Fruit fly (Drosophila melanogaster) whole organism, embryonic: ENCODE results near the gene Cep290.

ENCODE experiments used
- B-H1 ChIP-seq: fragments of 200-800 bp; sonication (Bioruptor generic); IDR thresholded peaks from 3 replicates; pipeline ENCODE4 v1.3.6; 2022; ENCODE audit warnings: missing biosample characterization, missing genetic modification characterization
- CG12104 ChIP-seq: fragments of 200-800 bp; sonication (Bioruptor generic); optimal IDR thresholded peaks from 3 replicates; lab custom pipeline; 2016; ENCODE audit warnings: missing biosample characterization, missing genetic modification characterization
- CG12155 ChIP-seq: fragments of 200-800 bp; sonication (Bioruptor generic); optimal IDR thresholded peaks from 3 replicates; lab custom pipeline; 2016; ENCODE audit warnings: missing biosample characterization, missing genetic modification characterization
- CG1233 ChIP-seq: fragments of 200-800 bp; sonication (Bioruptor generic); optimal IDR thresholded peaks from 4 replicates; lab custom pipeline; 2018; ENCODE audit warnings: missing biosample characterization, mild to moderate bottlenecking, missing genetic modification characterization
- CG13624 ChIP-seq: fragments of 200-800 bp; sonication (Bioruptor generic); optimal IDR thresholded peaks from 2 replicates; lab custom pipeline; 2016; ENCODE audit warnings: missing biosample characterization, missing genetic modification characterization
- CG15601 ChIP-seq: fragments of 200-800 bp; sonication (Bioruptor generic); optimal IDR thresholded peaks from 3 replicates; lab custom pipeline; 2019; ENCODE audit warnings: missing biosample characterization, mild to moderate bottlenecking, missing genetic modification characterization, moderate library complexity
- CG15696 ChIP-seq: fragments of 200-800 bp; sonication (Bioruptor generic); optimal IDR thresholded peaks from 2 replicates; lab custom pipeline; 2019; ENCODE audit warnings: missing biosample characterization, mild to moderate bottlenecking, missing genetic modification characterization, moderate library complexity
- CG1603 ChIP-seq: fragments of 200-800 bp; sonication (Bioruptor generic); optimal IDR thresholded peaks from 2 replicates; lab custom pipeline; 2019; ENCODE audit warnings: missing biosample characterization, mild to moderate bottlenecking, missing genetic modification characterization, moderate library complexity
- CG16813 ChIP-seq: fragments of 200-800 bp; sonication (Bioruptor generic); IDR thresholded peaks from 3 replicates; pipeline ENCODE4 v1.3.6; 2022; ENCODE audit warnings: missing biosample characterization, missing genetic modification characterization; ENCODE audit not compliant: partially characterized antibody
- CG2875 ChIP-seq: fragments of 200-800 bp; sonication (Bioruptor generic); optimal IDR thresholded peaks from 2 replicates; lab custom pipeline; 2017; ENCODE audit warnings: missing biosample characterization, mild to moderate bottlenecking, missing genetic modification characterization, missing genetic modification reagents
- CG2889 ChIP-seq: fragments of 200-800 bp; sonication (Bioruptor generic); IDR thresholded peaks from 3 replicates; pipeline ENCODE4 v1.3.6; 2022; ENCODE audit warnings: missing biosample characterization, missing genetic modification characterization
- CG30431 ChIP-seq: fragments of 200-800 bp; sonication (Bioruptor generic); optimal IDR thresholded peaks from 2 replicates; lab custom pipeline; 2017; ENCODE audit warnings: missing biosample characterization, missing genetic modification characterization
- CG3065 ChIP-seq: fragments of 200-800 bp; sonication (Bioruptor generic); optimal IDR thresholded peaks from 2 replicates; lab custom pipeline; 2016; ENCODE audit warnings: missing biosample characterization, missing genetic modification characterization
- CG32532 ChIP-seq: fragments of 200-800 bp; sonication (Bioruptor generic); IDR thresholded peaks from 2 replicates; pipeline ENCODE4 v1.3.6; 2022; ENCODE audit warnings: missing biosample characterization, missing genetic modification characterization
- CG3838 ChIP-seq: fragments of 200-800 bp; sonication (Bioruptor generic); optimal IDR thresholded peaks from 3 replicates; lab custom pipeline; 2016; ENCODE audit warnings: missing biosample characterization, missing genetic modification characterization
- CG4282 ChIP-seq: fragments of 200-800 bp; sonication (Bioruptor generic); optimal IDR thresholded peaks from 2 replicates; lab custom pipeline; 2016; ENCODE audit warnings: missing biosample characterization, missing genetic modification characterization
- CG4617 ChIP-seq: fragments of 200-800 bp; sonication (Bioruptor generic); optimal IDR thresholded peaks from 3 replicates; lab custom pipeline; 2016; ENCODE audit warnings: missing biosample characterization, missing genetic modification characterization, borderline replicate concordance
- CG4707 ChIP-seq: fragments of 200-800 bp; sonication (Bioruptor generic); optimal IDR thresholded peaks from 2 replicates; lab custom pipeline; 2018; ENCODE audit warnings: missing biosample characterization, mild to moderate bottlenecking, missing genetic modification characterization, moderate library complexity
- CG8089 ChIP-seq: fragments of 200-800 bp; sonication (Bioruptor generic); optimal IDR thresholded peaks from 3 replicates; lab custom pipeline; 2016; ENCODE audit warnings: missing biosample characterization, missing genetic modification characterization
- CG8281 ChIP-seq: fragments of 200-800 bp; sonication (Bioruptor generic); optimal IDR thresholded peaks from 2 replicates; lab custom pipeline; 2018; ENCODE audit warnings: missing biosample characterization, mild to moderate bottlenecking, missing genetic modification characterization, moderate library complexity
- CG8388 ChIP-seq: fragments of 200-800 bp; sonication (Bioruptor generic); optimal IDR thresholded peaks from 2 replicates; lab custom pipeline; 2019; ENCODE audit warnings: missing biosample characterization, mild to moderate bottlenecking, missing genetic modification characterization, moderate library complexity
- D ChIP-seq, 2 experiments: fragments of 200-800 bp in 1 of 2; fragments of >200 bp in 1 of 2; sonication (Bioruptor generic) in 1 of 2; optimal IDR thresholded peaks; 2 replicates in 1 of 2; 3 replicates in 1 of 2; lab custom pipeline; 2017; ENCODE audit warnings: mild to moderate bottlenecking in 1 of 2, missing biosample characterization in 1 of 2, missing genetic modification characterization in 1 of 2, missing genetic modification reagents in 1 of 2
- Eip74EF ChIP-seq, 2 experiments: fragments of 200-800 bp in 1 of 2; fragments of >200 bp in 1 of 2; sonication (Bioruptor generic) in 1 of 2; optimal IDR thresholded peaks; 2 replicates each; lab custom pipeline; 2017 to 2019; ENCODE audit warnings: missing biosample characterization in 2 of 2, missing genetic modification characterization in 2 of 2, mild to moderate bottlenecking in 1 of 2, moderate library complexity in 1 of 2
- HmgD ChIP-seq: fragments of 200-800 bp; sonication (Bioruptor generic); optimal IDR thresholded peaks from 3 replicates; lab custom pipeline; 2016; ENCODE audit warnings: missing biosample characterization, missing genetic modification characterization
- Hmx ChIP-seq: fragments of 200-800 bp; sonication (Bioruptor generic); optimal IDR thresholded peaks from 2 replicates; lab custom pipeline; 2016; ENCODE audit warnings: missing biosample characterization, missing genetic modification characterization
- Hr39 ChIP-seq: fragments of >200 bp; optimal IDR thresholded peaks from 2 replicates; lab custom pipeline; 2017
- Kr ChIP-seq: fragments of 200-800 bp; sonication (Bioruptor generic); optimal IDR thresholded peaks from 2 replicates; lab custom pipeline; 2017; ENCODE audit warnings: missing biosample characterization, mild to moderate bottlenecking, missing genetic modification characterization
- MBD-R2 ChIP-seq: fragments of 200-800 bp; sonication (Bioruptor generic); IDR thresholded peaks from 2 replicates; pipeline ENCODE4 v1.3.6; 2022; ENCODE audit warnings: missing biosample characterization, missing genetic modification characterization
- Nf-YC ChIP-seq: fragments of 200-800 bp; optimal IDR thresholded peaks from 3 replicates; lab custom pipeline; 2019; ENCODE audit warnings: missing biosample characterization, mild to moderate bottlenecking, missing genetic modification characterization, moderate library complexity
- Xrp1 ChIP-seq: fragments of 200-800 bp; sonication (Bioruptor generic); IDR thresholded peaks from 2 replicates; pipeline ENCODE4 v1.3.6; 2022; ENCODE audit warnings: missing biosample characterization, missing genetic modification characterization
- YL-1 ChIP-seq: fragments of 200-800 bp; sonication (Bioruptor generic); optimal IDR thresholded peaks from 3 replicates; lab custom pipeline; 2017; ENCODE audit warnings: missing biosample characterization, mild to moderate bottlenecking, missing genetic modification characterization
- ap ChIP-seq: fragments of 200-800 bp; sonication (Bioruptor generic); IDR thresholded peaks from 2 replicates; pipeline ENCODE4 v1.3.6; 2022; ENCODE audit warnings: missing biosample characterization, missing genetic modification characterization
- ato ChIP-seq: fragments of 200-800 bp; sonication (Bioruptor generic); IDR thresholded peaks from 2 replicates; pipeline ENCODE4 v1.3.6; 2022; ENCODE audit warnings: missing biosample characterization, missing genetic modification characterization; ENCODE audit not compliant: partially characterized antibody
- chm ChIP-seq: fragments of 200-800 bp; sonication (Bioruptor generic); IDR thresholded peaks from 2 replicates; pipeline ENCODE4 v1.3.6; 2022; ENCODE audit warnings: missing biosample characterization, missing genetic modification characterization
- da ChIP-seq: fragments of 200-800 bp; sonication (Bioruptor generic); optimal IDR thresholded peaks from 2 replicates; lab custom pipeline; 2016; ENCODE audit warnings: missing biosample characterization, missing genetic modification characterization
- dmrt99B ChIP-seq: fragments of 200-800 bp; sonication (Bioruptor generic); optimal IDR thresholded peaks from 2 replicates; lab custom pipeline; 2018; ENCODE audit warnings: missing biosample characterization, mild to moderate bottlenecking, missing genetic modification characterization, moderate library complexity
- dysf ChIP-seq: fragments of 200-800 bp; sonication (Bioruptor generic); IDR thresholded peaks from 3 replicates; pipeline ENCODE4 v1.3.6; 2022; ENCODE audit warnings: missing biosample characterization, missing genetic modification characterization
- esg ChIP-seq: fragments of 200-800 bp; sonication (Bioruptor generic); conservative IDR thresholded peaks from 2 replicates; pipeline ENCODE4 v1.3.6; 2022; ENCODE audit warnings: missing biosample characterization, missing genetic modification characterization
- jigr1 ChIP-seq: fragments of 200-800 bp; sonication (Bioruptor generic); IDR thresholded peaks from 3 replicates; pipeline ENCODE4 v1.3.6; 2022; ENCODE audit warnings: missing biosample characterization, missing genetic modification characterization
- kay ChIP-seq: fragments of 200-800 bp; sonication (Bioruptor generic); optimal IDR thresholded peaks from 2 replicates; lab custom pipeline; 2016; ENCODE audit warnings: missing biosample characterization, missing genetic modification characterization
- pan ChIP-seq, 4 experiments: fragments of >200 bp in 3 of 4; fragments of 200-800 bp in 1 of 4; sonication (Bioruptor generic) in 1 of 4; optimal IDR thresholded peaks in 3 of 4; IDR thresholded peaks in 1 of 4; 2 replicates each; pipeline versions ENCODE4 v1.3.6 to Lab custom; 2017 to 2022; ENCODE audit warnings: missing biosample characterization in 2 of 4, missing genetic modification characterization in 2 of 4, mixed read lengths in 1 of 4
- phol ChIP-seq: fragments of 200-800 bp; sonication (Bioruptor generic); optimal IDR thresholded peaks from 3 replicates; lab custom pipeline; 2018; ENCODE audit warnings: missing biosample characterization, mild to moderate bottlenecking, missing genetic modification characterization, moderate library complexity
- pum ChIP-seq: fragments of 200-800 bp; sonication (Bioruptor generic); optimal IDR thresholded peaks from 2 replicates; lab custom pipeline; 2016; ENCODE audit warnings: missing biosample characterization, missing genetic modification characterization
- schlank ChIP-seq: fragments of 200-800 bp; sonication (Bioruptor generic); optimal IDR thresholded peaks from 2 replicates; lab custom pipeline; 2018; ENCODE audit warnings: missing biosample characterization, mild to moderate bottlenecking, missing genetic modification characterization
- scrt ChIP-seq: fragments of 200-800 bp; sonication (Bioruptor generic); optimal IDR thresholded peaks from 2 replicates; lab custom pipeline; 2018; ENCODE audit warnings: missing biosample characterization, mild to moderate bottlenecking, missing genetic modification characterization, moderate library complexity
- sim ChIP-seq: fragments of 200-800 bp; sonication (Bioruptor generic); IDR thresholded peaks from 2 replicates; pipeline ENCODE4 v1.3.6; 2022; ENCODE audit warnings: missing biosample characterization, missing genetic modification characterization
- ttk ChIP-seq: fragments of 200-800 bp; sonication (Bioruptor generic); IDR thresholded peaks from 2 replicates; pipeline ENCODE4 v2.1.2; 2022; ENCODE audit warnings: missing biosample characterization, missing genetic modification characterization
- unc-4 ChIP-seq: fragments of 200-800 bp; sonication (Bioruptor generic); IDR thresholded peaks from 2 replicates; pipeline ENCODE4 v1.3.6; 2022; ENCODE audit warnings: missing biosample characterization, missing genetic modification characterization; ENCODE audit not compliant: partially characterized antibody
- usp ChIP-seq: fragments of >200 bp; optimal IDR thresholded peaks from 2 replicates; lab custom pipeline; 2017; ENCODE audit warnings: missing biosample characterization, missing genetic modification characterization

Gene Cep290

dm6 chr3L:805642-806218, 38.0 kb upstream of the Cep290 start (continued):
- peak; percentile 6 for TF ChIP-seq CG12104 (GFP tag; lab: Kevin White, UChicago)
- no peak for TF ChIP-seq CG4617 (GFP tag; lab: Kevin White, UChicago)
- peak; percentile 37 for TF ChIP-seq scrt
- peak; percentile 17 for TF ChIP-seq CG13624
- TF ChIP-seq CG2875, result peak; percentile 45
- TF ChIP-seq Hr39 (lab: Kevin White, UChicago), result no peak
- no peak for TF ChIP-seq Hmx (GFP tag; lab: Kevin White, UChicago)
- TF ChIP-seq sim (GFP tag; lab: Robert Waterston, UW), result no peak
- TF ChIP-seq unc-4, result no peak
- TF ChIP-seq jigr1 (GFP tag; lab: Robert Waterston, UW), result no peak
- no peak for TF ChIP-seq D (optimal IDR thresholded peaks at IDR 0.05; lab: Kevin White, UChicago)
- TF ChIP-seq D (GFP tag; optimal IDR thresholded peaks at IDR 0.05; lab: Kevin White, UChicago), result peak; percentile 33
- no peak for TF ChIP-seq YL-1
- TF ChIP-seq CG8281 (tag; lab: Kevin White, UChicago), result peak; percentile 33
- peak; percentile 42; the same call in 1 of the 2 replicates for TF ChIP-seq ap (GFP tag; lab: Robert Waterston, UW)
- no peak for TF ChIP-seq CG15601 (tag; lab: Kevin White, UChicago)
- peak; percentile 46; the same call in 2 of the 3 replicates for TF ChIP-seq dysf (GFP tag; lab: Robert Waterston, UW)
- peak; percentile 56 for TF ChIP-seq CG1233 (GFP tag; lab: Kevin White, UChicago)
- no peak for TF ChIP-seq CG2889 (GFP tag; lab: Robert Waterston, UW)
- TF ChIP-seq kay (GFP tag; lab: Kevin White, UChicago), result no peak
- TF ChIP-seq CG30431 (GFP tag; lab: Kevin White, UChicago), result no peak
- peak; percentile 75 for TF ChIP-seq Xrp1 (GFP tag; lab: Robert Waterston, UW)
- peak; percentile 74 for TF ChIP-seq CG1603 (tag; lab: Kevin White, UChicago)
- peak; percentile 23; the same call in 1 of the 2 replicates for TF ChIP-seq CG32532 (GFP tag; lab: Robert Waterston, UW)
- peak; percentile 36; the same call in 1 of the 2 replicates for TF ChIP-seq esg
- TF ChIP-seq CG4707 (GFP tag; lab: Kevin White, UChicago), result no peak
- no peak for TF ChIP-seq CG3838 (GFP tag; lab: Kevin White, UChicago)
- TF ChIP-seq Kr (GFP tag; lab: Kevin White, UChicago), result peak; percentile 8
- TF ChIP-seq CG15696 (tag; lab: Kevin White, UChicago), result no peak
- TF ChIP-seq pan (optimal IDR thresholded peaks at IDR 0.05; lab: Kevin White, UChicago), result no peak
- TF ChIP-seq pan (GFP tag; optimal IDR thresholded peaks at IDR 0.05 in 1 of 2, IDR thresholded peaks at IDR 0.05 in 1 of 2), result peak in 1 of 2 experiments; percentile 54
- TF ChIP-seq MBD-R2 (GFP tag; lab: Robert Waterston, UW), result peak; percentile 14; the same call in 1 of the 2 replicates
- no peak for TF ChIP-seq Nf-YC (tag; lab: Kevin White, UChicago)
- TF ChIP-seq chm (GFP tag; lab: Robert Waterston, UW), result 0 out of 2 replicates have a peak, but pooled peaks have one; percentile 26
- TF ChIP-seq ttk (GFP tag; lab: Robert Waterston, UW), result peak; percentile 42; the same call in 1 of the 2 replicates
- peak; percentile 77 for TF ChIP-seq dmrt99B (tag; lab: Kevin White, UChicago)
- no peak for TF ChIP-seq usp (GFP tag; lab: Kevin White, UChicago)
- TF ChIP-seq Eip74EF (GFP tag; optimal IDR thresholded peaks at IDR 0.05; lab: Kevin White, UChicago), result peak in 1 of 2 experiments; percentile 63
- peak; percentile 49 for TF ChIP-seq CG8089
- TF ChIP-seq ato (GFP tag; lab: Robert Waterston, UW), result no peak
- TF ChIP-seq CG3065 (GFP tag; lab: Kevin White, UChicago), result no peak
- TF ChIP-seq CG12155 (GFP tag; lab: Kevin White, UChicago), result no peak
- TF ChIP-seq CG16813 (GFP tag; lab: Robert Waterston, UW), result no peak
- no peak for TF ChIP-seq schlank (tag; lab: Kevin White, UChicago)
- no peak; the same call in 2 of the 3 replicates for TF ChIP-seq B-H1
- peak; percentile 71 for TF ChIP-seq CG8388
- no peak for TF ChIP-seq da (GFP tag; lab: Kevin White, UChicago)
- peak; percentile 25 for TF ChIP-seq CG4282 (GFP tag; lab: Kevin White, UChicago)
- TF ChIP-seq phol (tag; lab: Kevin White, UChicago), result peak; percentile 78
- TF ChIP-seq HmgD, result no peak
- peak; percentile 43 for TF ChIP-seq pum (GFP tag; lab: Kevin White, UChicago)
